Fruit fly (Drosophila melanogaster) whole organism, embryonic: ENCODE data around the gene numb.

ENCODE experiments used
- BEAF-32 ChIP-seq: fragments of 200-800 bp; sonication (Bioruptor generic); optimal IDR thresholded peaks from 3 replicates; lab custom pipeline; 2017; ENCODE audit warnings: missing biosample characterization, missing genetic modification characterization, mild to moderate bottlenecking, moderate library complexity, missing genetic modification reagents
- CG10274 ChIP-seq: fragments of 200-800 bp; sonication (Bioruptor generic); optimal IDR thresholded peaks from 3 replicates; lab custom pipeline; 2017; ENCODE audit warnings: missing biosample characterization, mild to moderate bottlenecking, missing genetic modification characterization
- CG11695 ChIP-seq: fragments of 200-800 bp; sonication (Bioruptor generic); IDR thresholded peaks from 3 replicates; pipeline ENCODE4 v1.3.6; 2022; ENCODE audit warnings: missing biosample characterization, missing genetic modification characterization
- CG12942 ChIP-seq: fragments of 200-800 bp; sonication (Bioruptor generic); optimal IDR thresholded peaks from 3 replicates; lab custom pipeline; 2016; ENCODE audit warnings: missing biosample characterization, missing genetic modification characterization
- CG13296 ChIP-seq: fragments of 200-800 bp; sonication (Bioruptor generic); optimal IDR thresholded peaks from 3 replicates; lab custom pipeline; 2018; ENCODE audit warnings: missing biosample characterization, mild to moderate bottlenecking, missing genetic modification characterization
- CG13424 ChIP-seq: fragments of 200-800 bp; sonication (Bioruptor generic); optimal IDR thresholded peaks from 2 replicates; lab custom pipeline; 2019; ENCODE audit warnings: missing biosample characterization, mild to moderate bottlenecking, missing genetic modification characterization, moderate library complexity
- CG14050 ChIP-seq: fragments of 200-800 bp; sonication (Bioruptor generic); IDR thresholded peaks from 3 replicates; pipeline ENCODE4 v1.3.6; 2022; ENCODE audit warnings: missing biosample characterization, missing genetic modification characterization
- CG18011 ChIP-seq: fragments of 200-800 bp; sonication (Bioruptor generic); optimal IDR thresholded peaks from 2 replicates; lab custom pipeline; 2017; ENCODE audit warnings: missing biosample characterization, missing genetic modification characterization, mild to moderate bottlenecking, moderate library complexity, missing genotype
- CG2129 ChIP-seq: fragments of 200-800 bp; sonication (Bioruptor generic); IDR thresholded peaks from 2 replicates; pipeline ENCODE4 v1.3.6; 2022; ENCODE audit warnings: missing biosample characterization, missing genetic modification characterization; ENCODE audit not compliant: partially characterized antibody
- CG31441 ChIP-seq: fragments of 200-800 bp; sonication (Bioruptor generic); IDR thresholded peaks from 2 replicates; pipeline ENCODE4 v1.3.6; 2022; ENCODE audit warnings: missing biosample characterization, missing genetic modification characterization
- CG34422 ChIP-seq: fragments of 200-800 bp; sonication (Bioruptor generic); IDR thresholded peaks from 3 replicates; pipeline ENCODE4 v1.3.6; 2022; ENCODE audit warnings: missing biosample characterization, missing genetic modification characterization
- CG4820 ChIP-seq: fragments of 200-800 bp; sonication (Bioruptor generic); optimal IDR thresholded peaks from 3 replicates; lab custom pipeline; 2016; ENCODE audit warnings: missing biosample characterization, missing genetic modification characterization
- CG5180 ChIP-seq: fragments of 200-800 bp; sonication (Bioruptor generic); optimal IDR thresholded peaks from 3 replicates; lab custom pipeline; 2017; ENCODE audit warnings: missing biosample characterization, missing genetic modification characterization, mild to moderate bottlenecking, moderate library complexity, missing genetic modification reagents
- CG6854 ChIP-seq: fragments of 200-800 bp; sonication (Bioruptor generic); optimal IDR thresholded peaks from 3 replicates; lab custom pipeline; 2017; ENCODE audit warnings: missing biosample characterization, mild to moderate bottlenecking, missing genetic modification characterization
- CG7372 ChIP-seq: fragments of 200-800 bp; sonication (Bioruptor generic); IDR thresholded peaks from 2 replicates; pipeline ENCODE4 v1.3.6; 2022; ENCODE audit warnings: missing biosample characterization, missing genetic modification characterization
- CG9609 ChIP-seq: fragments of 200-800 bp; sonication (Bioruptor generic); optimal IDR thresholded peaks from 3 replicates; lab custom pipeline; 2016; ENCODE audit warnings: missing biosample characterization, missing genetic modification characterization
- D19B ChIP-seq: fragments of 200-800 bp; sonication (Bioruptor generic); optimal IDR thresholded peaks from 2 replicates; lab custom pipeline; 2017; ENCODE audit warnings: missing biosample characterization, mild to moderate bottlenecking, missing genetic modification characterization
- Dad ChIP-seq: fragments of 200-800 bp; sonication (Bioruptor generic); optimal IDR thresholded peaks from 3 replicates; lab custom pipeline; 2016; ENCODE audit warnings: missing biosample characterization, missing genetic modification characterization
- E2f1 ChIP-seq: fragments of 200-800 bp; sonication (Bioruptor generic); IDR thresholded peaks from 2 replicates; pipeline ENCODE4 v1.3.6; 2022; ENCODE audit warnings: missing biosample characterization, missing genetic modification characterization
- Ets65A ChIP-seq: fragments of 200-800 bp; sonication (Bioruptor generic); peaks from one replicate; lab custom pipeline; 2016; ENCODE audit warnings: missing biosample characterization, missing genetic modification characterization
- H2.0 ChIP-seq: fragments of 200-800 bp; sonication (Bioruptor generic); IDR thresholded peaks from 2 replicates; pipeline ENCODE4 v1.3.6; 2022; ENCODE audit warnings: missing biosample characterization, missing genetic modification characterization
- HLH3B ChIP-seq: fragments of 200-800 bp; sonication (Bioruptor generic); IDR thresholded peaks from 2 replicates; pipeline ENCODE4 v1.3.6; 2022; ENCODE audit warnings: missing biosample characterization, missing genetic modification characterization
- Hmr ChIP-seq: fragments of 200-800 bp; sonication (Bioruptor generic); optimal IDR thresholded peaks from 3 replicates; lab custom pipeline; 2017; ENCODE audit warnings: mild to moderate bottlenecking, missing biosample characterization, missing genetic modification reagents, missing genetic modification characterization
- Hsf ChIP-seq: fragments of 200-800 bp; sonication (Bioruptor generic); optimal IDR thresholded peaks from 3 replicates; lab custom pipeline; 2016; ENCODE audit warnings: missing biosample characterization, missing genetic modification characterization
- Lpt ChIP-seq: fragments of >200 bp; optimal IDR thresholded peaks from 2 replicates; lab custom pipeline; 2018; ENCODE audit warnings: missing biosample characterization, missing genetic modification characterization
- Meics ChIP-seq: fragments of 200-800 bp; sonication (Bioruptor generic); optimal IDR thresholded peaks from 2 replicates; lab custom pipeline; 2017; ENCODE audit warnings: missing biosample characterization, mild to moderate bottlenecking, missing genetic modification characterization
- Mrtf ChIP-seq: fragments of 200-800 bp; sonication (Bioruptor generic); IDR thresholded peaks from 3 replicates; pipeline ENCODE4 v1.3.6; 2022; ENCODE audit warnings: missing biosample characterization, missing genetic modification characterization
- NFAT ChIP-seq: fragments of 200-800 bp; sonication (Bioruptor generic); IDR thresholded peaks from 2 replicates; pipeline ENCODE4 v1.3.6; 2022; ENCODE audit warnings: missing biosample characterization, missing genetic modification characterization
- Oaz ChIP-seq: fragments of 200-800 bp; sonication (Bioruptor generic); IDR thresholded peaks from 2 replicates; pipeline ENCODE4 v1.3.6; 2022; ENCODE audit warnings: missing biosample characterization, missing genetic modification characterization
- Rx ChIP-seq: fragments of 200-800 bp; sonication (Bioruptor generic); IDR thresholded peaks from 2 replicates; pipeline ENCODE4 v1.3.6; 2022; ENCODE audit warnings: missing biosample characterization, missing genetic modification characterization
- Stat92E ChIP-seq, 3 experiments: fragments of >200 bp in 2 of 3; fragments of 200-800 bp in 1 of 3; sonication (Bioruptor generic) in 1 of 3; optimal IDR thresholded peaks; 2 replicates each; lab custom pipeline; 2017 to 2019; ENCODE audit warnings: missing biosample characterization in 3 of 3, missing genetic modification characterization in 3 of 3, mild to moderate bottlenecking in 1 of 3, moderate library complexity in 1 of 3
- ac ChIP-seq: fragments of 200-800 bp; sonication (Bioruptor generic); optimal IDR thresholded peaks from 3 replicates; lab custom pipeline; 2017; ENCODE audit warnings: missing biosample characterization, mild to moderate bottlenecking, missing genetic modification characterization
- ash1 ChIP-seq: fragments of 200-800 bp; sonication (Bioruptor generic); optimal IDR thresholded peaks from 2 replicates; lab custom pipeline; 2018; ENCODE audit warnings: missing biosample characterization, mild to moderate bottlenecking, missing genetic modification characterization
- bab2 ChIP-seq: fragments of 200-800 bp; sonication (Bioruptor generic); optimal IDR thresholded peaks from 2 replicates; lab custom pipeline; 2016; ENCODE audit warnings: missing biosample characterization, missing genetic modification characterization
- bigmax ChIP-seq: fragments of 200-800 bp; sonication (Bioruptor generic); optimal IDR thresholded peaks from 2 replicates; lab custom pipeline; 2018; ENCODE audit warnings: missing biosample characterization, mild to moderate bottlenecking, missing genetic modification characterization
- corto ChIP-seq: fragments of 200-800 bp; sonication (Bioruptor generic); optimal IDR thresholded peaks from 2 replicates; lab custom pipeline; 2016; ENCODE audit warnings: missing biosample characterization, mild to moderate bottlenecking, missing genetic modification characterization, moderate library complexity
- croc ChIP-seq: fragments of 200-800 bp; sonication (Bioruptor generic); conservative IDR thresholded peaks from 3 replicates; pipeline ENCODE4 v1.3.6; 2022; ENCODE audit warnings: missing biosample characterization, missing genetic modification characterization
- en ChIP-seq: fragments of 200-800 bp; sonication (Bioruptor generic); optimal IDR thresholded peaks from 2 replicates; lab custom pipeline; 2016; ENCODE audit warnings: missing biosample characterization, missing genetic modification characterization
- ewg ChIP-seq: fragments of 200-800 bp; sonication (Bioruptor generic); optimal IDR thresholded peaks from 3 replicates; lab custom pipeline; 2017; ENCODE audit warnings: mild to moderate bottlenecking, missing biosample characterization, missing genetic modification reagents, missing genetic modification characterization
- fd64A ChIP-seq: fragments of 200-800 bp; sonication (Bioruptor generic); optimal IDR thresholded peaks from 3 replicates; lab custom pipeline; 2018; ENCODE audit warnings: missing biosample characterization, mild to moderate bottlenecking, missing genetic modification characterization
- gsb ChIP-seq: fragments of 200-800 bp; sonication (Bioruptor generic); IDR thresholded peaks from 2 replicates; pipeline ENCODE4 v1.3.6; 2022; ENCODE audit warnings: missing biosample characterization, missing genetic modification characterization
- nau ChIP-seq: fragments of 200-800 bp; sonication (Bioruptor generic); optimal IDR thresholded peaks from 3 replicates; lab custom pipeline; 2017; ENCODE audit warnings: missing biosample characterization, mild to moderate bottlenecking, missing genetic modification characterization, missing genetic modification reagents
- nmo ChIP-seq: fragments of 200-800 bp; sonication (Bioruptor generic); optimal IDR thresholded peaks from 2 replicates; lab custom pipeline; 2018; ENCODE audit warnings: missing biosample characterization, mild to moderate bottlenecking, missing genetic modification characterization, moderate library complexity
- pan ChIP-seq, 4 experiments: fragments of >200 bp in 3 of 4; fragments of 200-800 bp in 1 of 4; sonication (Bioruptor generic) in 1 of 4; optimal IDR thresholded peaks in 3 of 4; IDR thresholded peaks in 1 of 4; 2 replicates each; pipeline versions ENCODE4 v1.3.6 to Lab custom; 2017 to 2022; ENCODE audit warnings: missing biosample characterization in 2 of 4, missing genetic modification characterization in 2 of 4, mixed read lengths in 1 of 4
- pb ChIP-seq: fragments of 200-800 bp; sonication (Bioruptor generic); optimal IDR thresholded peaks from 3 replicates; lab custom pipeline; 2016; ENCODE audit warnings: missing biosample characterization, missing genetic modification characterization
- ranshi ChIP-seq: fragments of 200-800 bp; sonication (Bioruptor generic); IDR thresholded peaks from 2 replicates; pipeline ENCODE4 v1.3.6; 2022; ENCODE audit warnings: missing biosample characterization, missing genetic modification characterization
- ro ChIP-seq: fragments of 200-800 bp; sonication (Bioruptor generic); IDR thresholded peaks from 2 replicates; pipeline ENCODE4 v1.3.6; 2022; ENCODE audit warnings: missing biosample characterization, missing genetic modification characterization
- row ChIP-seq: fragments of 200-800 bp; sonication (Bioruptor generic); IDR thresholded peaks from 3 replicates; pipeline ENCODE4 v1.3.6; 2022; ENCODE audit warnings: missing biosample characterization, missing genetic modification characterization
- tio ChIP-seq: fragments of 200-800 bp; sonication (Bioruptor generic); optimal IDR thresholded peaks from 2 replicates; lab custom pipeline; 2017; ENCODE audit warnings: missing biosample characterization, missing genetic modification characterization, inconsistent platforms
- zfh1 ChIP-seq: fragments of 200-800 bp; sonication (Bioruptor generic); IDR thresholded peaks from 3 replicates; pipeline ENCODE4 v1.3.6; 2022; ENCODE audit warnings: missing biosample characterization, missing genetic modification characterization

Gene numb

dm6 chr2L:9490788-9491187 lies 53.5 kb downstream of the numb start (continued):
- TF ChIP-seq Oaz (GFP tag; lab: Robert Waterston, UW) (peak; percentile 30; the same call in 1 of the 2 replicates), BEAF-32 (no peak), Hmr (GFP tag; lab: Kevin White, UChicago) (peak; percentile 44), CG9609 (GFP tag; lab: Kevin White, UChicago) (no peak), CG11695 (GFP tag; lab: Robert Waterston, UW) (peak; percentile 46; the same call in 1 of the 3 replicates), CG6854 (GFP tag; lab: Kevin White, UChicago) (peak; percentile 26), bigmax (GFP tag; lab: Kevin White, UChicago) (peak; percentile 20), CG5180 (GFP tag; lab: Kevin White, UChicago) (peak; percentile 49), ac (GFP tag; lab: Kevin White, UChicago) (no peak), CG13296 (GFP tag; lab: Kevin White, UChicago) (peak; percentile 84), ro (GFP tag; lab: Robert Waterston, UW) (no peak; the same call in 1 of the 2 replicates), bab2 (no peak), CG13424 (no peak), Meics (GFP tag; lab: Kevin White, UChicago) (peak; percentile 86), croc (GFP tag; lab: Robert Waterston, UW) (no peak), ash1 (GFP tag; lab: Kevin White, UChicago) (peak; percentile 43), Dad (GFP tag; lab: Kevin White, UChicago) (peak; percentile 12), CG14050 (GFP tag; lab: Robert Waterston, UW) (peak; percentile 61), HLH3B (GFP tag; lab: Robert Waterston, UW) (peak; percentile 46; the same call in 1 of the 2 replicates), CG4820 (GFP tag; lab: Kevin White, UChicago) (peak; percentile 1), pb (GFP tag; lab: Kevin White, UChicago) (peak; percentile 1), CG12942 (no peak), CG7372 (GFP tag; lab: Robert Waterston, UW) (no peak), Lpt (GFP tag; lab: Kevin White, UChicago) (no peak), zfh1 (peak; percentile 69; the same call in 2 of the 3 replicates), Mrtf (no peak), en (GFP tag; lab: Kevin White, UChicago) (peak; percentile 43), CG31441 (GFP tag; lab: Robert Waterston, UW) (peak; percentile 59; the same call in 1 of the 2 replicates), CG2129 (GFP tag; lab: Robert Waterston, UW) (no peak), tio (no peak), Rx (GFP tag; lab: Robert Waterston, UW) (peak; percentile 39), nau (GFP tag; lab: Kevin White, UChicago) (peak; percentile 82), row (GFP tag; lab: Robert Waterston, UW) (no peak), CG34422 (GFP tag; lab: Robert Waterston, UW) (no peak), pan (optimal IDR thresholded peaks at IDR 0.05; lab: Kevin White, UChicago) (no peak), pan (GFP tag; optimal IDR thresholded peaks at IDR 0.05 in 1 of 2, IDR thresholded peaks at IDR 0.05 in 1 of 2) (peak in 1 of 2 experiments; percentile 77), ranshi (GFP tag; lab: Robert Waterston, UW) (peak; percentile 55), gsb (GFP tag; lab: Robert Waterston, UW) (0 out of 2 replicates have a peak, but pooled peaks have one; percentile 13), H2.0 (GFP tag; lab: Robert Waterston, UW) (0 out of 2 replicates have a peak, but pooled peaks have one; percentile 12), Hsf (GFP tag; lab: Kevin White, UChicago) (no peak), ewg (peak; percentile 16), D19B (GFP tag; lab: Kevin White, UChicago) (peak; percentile 33), nmo (GFP tag; lab: Kevin White, UChicago) (peak; percentile 51), CG18011 (peak; percentile 95), fd64A (peak; percentile 57), Stat92E (GFP tag; optimal IDR thresholded peaks at IDR 0.05; lab: Kevin White, UChicago) (no peak), corto (GFP tag; lab: Kevin White, UChicago) (peak; percentile 31), CG10274 (peak; percentile 54), Ets65A (GFP tag; lab: Kevin White, UChicago) (peak; percentile 97), E2f1 (GFP tag; lab: Robert Waterston, UW) (0 out of 2 replicates have a peak, but pooled peaks have one; percentile 43), NFAT (GFP tag; lab: Robert Waterston, UW) (peak; percentile 77; the same call in 1 of the 2 replicates)
